Worm (Caenorhabditis elegans) whole organism, midembryonic: ENCODE measurements around the gene F20A1.8.

ENCODE experiments used
- cog-1 ChIP-seq: sonication (generic microtip); optimal IDR thresholded peaks from 2 replicates; lab custom pipeline; 2016; ENCODE audit warnings: missing genetic modification characterization, missing compliant biosample characterization
- flt-1 ChIP-seq: fragments of 200-800 bp; sonication (Bioruptor generic); IDR thresholded peaks from 2 replicates; pipeline ENCODE4 v1.3.6; 2022; ENCODE audit warnings: missing genetic modification characterization, missing compliant biosample characterization
- klf-2 ChIP-seq: fragments of 200-800 bp; sonication (Bioruptor generic); conservative IDR thresholded peaks from 2 replicates; pipeline ENCODE4 v1.3.6; 2022; ENCODE audit warnings: missing genetic modification reagents, missing genetic modification characterization, missing compliant biosample characterization
- med-1 ChIP-seq: sonication (generic microtip); optimal IDR thresholded peaks from 2 replicates; lab custom pipeline; 2017; ENCODE audit warnings: missing genetic modification characterization, mild to moderate bottlenecking, missing compliant biosample characterization, antibody characterized with exemption, missing genetic modification reagents; ENCODE audit not compliant: insufficient read depth
- ref-1 ChIP-seq: fragments of 200-800 bp; sonication (Bioruptor generic); conservative IDR thresholded peaks from 2 replicates; pipeline ENCODE4 v1.3.6; 2022; ENCODE audit warnings: missing genetic modification reagents, missing genetic modification characterization, missing compliant biosample characterization
- tab-1 ChIP-seq: fragments of 200-800 bp; sonication (Bioruptor generic); IDR thresholded peaks from 2 replicates; pipeline ENCODE4 v1.3.6; 2022; ENCODE audit warnings: missing genetic modification characterization, missing compliant biosample characterization
- ztf-29 ChIP-seq: fragments of 200-800 bp; sonication (Bioruptor generic); IDR thresholded peaks from 2 replicates; pipeline ENCODE4 v1.3.6; 2022; ENCODE audit warnings: missing genetic modification reagents, missing genetic modification characterization, missing compliant biosample characterization

DNA sequence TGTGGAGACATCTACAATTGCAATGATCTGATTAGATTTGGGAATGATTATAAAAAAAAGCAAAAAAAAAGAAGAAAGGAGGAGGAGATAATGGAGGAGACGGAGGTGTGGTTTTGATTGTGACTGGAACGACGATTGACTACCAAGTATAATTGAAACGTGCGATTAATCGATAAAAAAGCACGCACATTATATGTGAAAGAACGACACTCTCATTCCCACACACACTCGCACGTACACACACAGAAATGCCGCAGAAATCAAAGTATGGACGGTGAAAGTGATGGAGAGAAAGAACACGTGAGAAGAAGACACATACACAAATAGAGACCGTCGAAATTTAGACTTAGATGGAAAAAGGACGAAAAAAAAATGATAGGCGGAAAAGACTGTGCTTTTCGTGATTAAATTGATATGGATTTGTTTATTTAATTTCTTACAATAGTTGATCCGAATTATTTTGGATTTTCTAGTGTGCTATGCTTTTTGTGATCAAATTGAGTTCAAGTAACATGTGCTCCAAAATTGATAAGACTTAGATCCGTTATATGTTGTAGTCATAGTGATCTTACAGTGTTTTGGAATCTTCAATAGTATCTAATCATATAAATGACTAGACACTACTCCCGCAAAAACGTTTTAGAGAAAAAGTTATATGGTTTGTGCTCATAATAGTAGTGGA lies 46.4 kb upstream of the F20A1.8 start, which contains the start of gene nhr-135:
- TF ChIP-seq flt-1 (GFP tag; lab: Robert Waterston, UW): no peak
- no peak for TF ChIP-seq tab-1 (GFP tag; lab: Robert Waterston, UW)
- TF ChIP-seq cog-1 (tag; lab: Kevin White, UChicago): no peak
- no peak for TF ChIP-seq klf-2 (GFP tag; lab: Robert Waterston, UW)
- no peak for TF ChIP-seq med-1
- TF ChIP-seq ztf-29 (GFP tag; lab: Robert Waterston, UW): no peak
- TF ChIP-seq ref-1 (GFP tag; lab: Robert Waterston, UW): no peak
